Comparison of ENCODE assay signal across 2 fruit fly cellular contexts in the genomic region with DNA sequence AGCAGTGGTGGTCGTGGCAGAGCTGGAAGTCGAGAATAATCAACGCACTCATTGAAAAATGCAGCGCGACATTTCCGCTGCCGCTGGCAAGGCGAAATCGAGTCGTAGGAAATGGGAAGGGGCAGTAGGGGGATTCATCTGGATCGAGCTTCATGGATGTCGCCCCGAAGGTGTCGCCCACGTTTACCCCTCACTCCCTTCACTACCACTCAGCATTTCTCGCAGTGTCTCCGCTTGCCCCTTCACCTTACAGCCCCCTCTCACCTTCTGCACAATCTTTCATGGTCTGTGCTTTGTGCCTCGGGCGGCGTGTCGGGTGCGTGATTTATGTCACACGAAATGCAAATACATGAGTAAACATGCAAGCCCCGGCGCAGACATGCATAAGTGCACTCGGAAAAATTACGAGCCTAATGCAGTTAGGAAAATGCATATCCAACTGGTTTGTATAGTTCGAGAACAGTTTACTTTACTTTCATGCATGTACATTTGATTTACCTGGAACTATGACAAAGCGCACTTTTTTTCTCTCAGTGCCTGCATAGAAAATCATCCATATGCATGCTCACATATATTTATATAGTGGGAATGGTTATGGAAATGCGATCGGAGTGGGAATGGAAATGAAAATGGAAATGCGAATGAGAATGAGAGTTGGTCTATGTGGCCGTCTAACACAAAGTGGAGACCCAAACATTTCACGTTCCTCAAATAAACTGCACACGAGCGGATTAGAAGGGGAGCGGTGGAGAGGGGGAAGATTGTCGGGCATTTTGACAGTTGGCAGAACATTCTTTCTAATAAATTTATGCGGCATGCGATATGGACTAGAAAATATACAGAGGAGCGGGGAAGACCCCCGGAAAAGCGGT.
A peak's percentile ranks its signal among the peaks of the same experiment; 100 is the strongest.
TF ChIP-seq lines count a peak whose summit lies in the region.

No protein-coding gene starts in this region.

TF ChIP-seq in whole organism, embryonic, 481 proteins besides CTCF, POLR2A, EP300 and RAD21 (continued from another document and continues in another):
- TF ChIP-seq Lhr (GFP tag; optimal IDR thresholded peaks at IDR 0.05; lab: Kevin White, UChicago) (peak; percentile 86), ken (GFP tag; IDR thresholded peaks at IDR 0.05; lab: Robert Waterston, UW) (peak; percentile 97), zen (tag; optimal IDR thresholded peaks at IDR 0.05; lab: Kevin White, UChicago) (peak; percentile 66), caup (GFP tag; optimal IDR thresholded peaks at IDR 0.05; lab: Kevin White, UChicago; ENCODE audit: severe bottlenecking) (peak; percentile 57), CG10565 (GFP tag; optimal IDR thresholded peaks at IDR 0.05; lab: Kevin White, UChicago) (peak; percentile 67), sisA (GFP tag; IDR thresholded peaks at IDR 0.05; lab: Robert Waterston, UW) (peak; percentile 96), Hey (tag; optimal IDR thresholded peaks at IDR 0.05; lab: Kevin White, UChicago) (peak; percentile 23), Ets65A (GFP tag; lab: Kevin White, UChicago) (peak; percentile 98), pnt (GFP tag; optimal IDR thresholded peaks at IDR 0.05; lab: Kevin White, UChicago) (peak; percentile 95), ewg (GFP tag; optimal IDR thresholded peaks at IDR 0.05; lab: Kevin White, UChicago) (peak; percentile 91), CG12299 (tag; optimal IDR thresholded peaks at IDR 0.05; lab: Kevin White, UChicago) (peak; percentile 87), ems (GFP tag; optimal IDR thresholded peaks at IDR 0.05; lab: Kevin White, UChicago) (peak; percentile 88), bbx (GFP tag; IDR thresholded peaks at IDR 0.05; lab: Robert Waterston, UW; ENCODE audit: partially characterized antibody) (no peak), lab (GFP tag; optimal IDR thresholded peaks at IDR 0.05; lab: Kevin White, UChicago) (peak; percentile 73), CG1529 (GFP tag; optimal IDR thresholded peaks at IDR 0.05; lab: Kevin White, UChicago) (peak; percentile 93), maf-S (GFP tag; optimal IDR thresholded peaks at IDR 0.05; lab: Kevin White, UChicago) (peak; percentile 79), Rx (GFP tag; IDR thresholded peaks at IDR 0.05; lab: Robert Waterston, UW) (peak; percentile 92), CG6683 (GFP tag; optimal IDR thresholded peaks at IDR 0.05; lab: Kevin White, UChicago) (peak; percentile 44), CG2889 (GFP tag; IDR thresholded peaks at IDR 0.05; lab: Robert Waterston, UW) (peak; percentile 31; the same call in 1 of the 3 replicates), MTF-1 (GFP tag; optimal IDR thresholded peaks at IDR 0.05; lab: Kevin White, UChicago; ENCODE audit: borderline replicate concordance) (peak; percentile 67), az2 (GFP tag; optimal IDR thresholded peaks at IDR 0.05; lab: Kevin White, UChicago) (peak; percentile 95), stc (GFP tag; IDR thresholded peaks at IDR 0.05; lab: Robert Waterston, UW) (peak; percentile 86), pb (GFP tag; optimal IDR thresholded peaks at IDR 0.05; lab: Kevin White, UChicago) (peak; percentile 82), unpg (GFP tag; optimal IDR thresholded peaks at IDR 0.05; lab: Kevin White, UChicago) (peak; percentile 92), CG2678 (tag; optimal IDR thresholded peaks at IDR 0.05; lab: Kevin White, UChicago) (peak; percentile 93), hb (GFP tag; IDR thresholded peaks at IDR 0.05; lab: Robert Waterston, UW; ENCODE audit: partially characterized antibody) (no peak), CG11696 (GFP tag; IDR thresholded peaks at IDR 0.05; lab: Robert Waterston, UW) (peak; percentile 49; the same call in 1 of the 2 replicates), CG11085 (GFP tag; IDR thresholded peaks at IDR 0.05; lab: Robert Waterston, UW) (peak; percentile 54), CG4707 (GFP tag; optimal IDR thresholded peaks at IDR 0.05; lab: Kevin White, UChicago) (peak; percentile 91), CG18599 (GFP tag; optimal IDR thresholded peaks at IDR 0.05; lab: Kevin White, UChicago) (peak; percentile 76), knrl (GFP tag; IDR thresholded peaks at IDR 0.05; lab: Robert Waterston, UW; ENCODE audit: partially characterized antibody) (0 out of 3 replicates have a peak, but pooled peaks have one; percentile 27), kay (GFP tag; optimal IDR thresholded peaks at IDR 0.05; lab: Kevin White, UChicago) (peak; percentile 85), prd (optimal IDR thresholded peaks at IDR 0.05; lab: Kevin White, UChicago) (no peak), prd (GFP tag; IDR thresholded peaks at IDR 0.05; lab: Robert Waterston, UW) (peak; percentile 95), CG10959 (GFP tag; IDR thresholded peaks at IDR 0.05; lab: Robert Waterston, UW) (peak; percentile 75), Atf3 (GFP tag; optimal IDR thresholded peaks at IDR 0.05; lab: Kevin White, UChicago) (peak; percentile 89), twi (tag; optimal IDR thresholded peaks at IDR 0.05; lab: Kevin White, UChicago) (peak; percentile 87), CG4404 (GFP tag; IDR thresholded peaks at IDR 0.05; lab: Robert Waterston, UW) (peak; percentile 70), Nf-YA (GFP tag; IDR thresholded peaks at IDR 0.05; lab: Robert Waterston, UW) (peak; percentile 80), CG31388 (GFP tag; optimal IDR thresholded peaks at IDR 0.05; lab: Kevin White, UChicago) (peak; percentile 84), CG14667 (GFP tag; IDR thresholded peaks at IDR 0.05; lab: Robert Waterston, UW) (peak; percentile 80), usp (GFP tag; optimal IDR thresholded peaks at IDR 0.05; lab: Kevin White, UChicago) (no peak), Sox102F (GFP tag; optimal IDR thresholded peaks at IDR 0.05; lab: Kevin White, UChicago) (peak; percentile 97), Meics (GFP tag; optimal IDR thresholded peaks at IDR 0.05; lab: Kevin White, UChicago) (peak; percentile 34), zf30C (GFP tag; optimal IDR thresholded peaks at IDR 0.05; lab: Kevin White, UChicago) (peak; percentile 55), Atf6 (GFP tag; IDR thresholded peaks at IDR 0.05; lab: Robert Waterston, UW) (peak; percentile 42; the same call in 1 of the 2 replicates), wek (GFP tag; optimal IDR thresholded peaks at IDR 0.05; lab: Kevin White, UChicago) (peak; percentile 81), nerfin-1 (tag; optimal IDR thresholded peaks at IDR 0.05; lab: Kevin White, UChicago) (peak; percentile 89), CG10462 (GFP tag; optimal IDR thresholded peaks at IDR 0.05; lab: Kevin White, UChicago) (peak; percentile 83), C15 (GFP tag; IDR thresholded peaks at IDR 0.05; lab: Robert Waterston, UW) (no peak), ap (GFP tag; IDR thresholded peaks at IDR 0.05; lab: Robert Waterston, UW) (peak; percentile 89), CG13424 (tag; optimal IDR thresholded peaks at IDR 0.05; lab: Kevin White, UChicago) (peak; percentile 89), CG9817 (tag; optimal IDR thresholded peaks at IDR 0.05; lab: Kevin White, UChicago) (peak; percentile 66), Rfx (GFP tag; IDR thresholded peaks at IDR 0.05; lab: Robert Waterston, UW) (0 out of 2 replicates have a peak, but pooled peaks have one; percentile 32), CG30403 (GFP tag; optimal IDR thresholded peaks at IDR 0.05; lab: Kevin White, UChicago) (peak; percentile 88), MBD-R2 (GFP tag; IDR thresholded peaks at IDR 0.05; lab: Robert Waterston, UW) (peak; percentile 15; the same call in 1 of the 2 replicates), CG16815 (GFP tag; optimal IDR thresholded peaks at IDR 0.05; lab: Kevin White, UChicago) (peak; percentile 67), tap (tag; optimal IDR thresholded peaks at IDR 0.05; lab: Kevin White, UChicago) (peak; percentile 91)

TF ChIP-seq in whole organism, prepupa, 60 proteins besides CTCF, POLR2A, EP300 and RAD21 (continued from another document):
- peak; percentile 88 for TF ChIP-seq Eip75B (GFP tag; optimal IDR thresholded peaks at IDR 0.05; lab: Kevin White, UChicago)
- peak; percentile 93 for TF ChIP-seq eg (GFP tag; IDR thresholded peaks at IDR 0.05; lab: Robert Waterston, UW)
- peak; percentile 85 for TF ChIP-seq CG10669 (GFP tag; optimal IDR thresholded peaks at IDR 0.05; lab: Kevin White, UChicago)
- peak; percentile 95 for TF ChIP-seq Hr4 (GFP tag; optimal IDR thresholded peaks at IDR 0.05; lab: Kevin White, UChicago)
- peak; percentile 60 for TF ChIP-seq Ets21C (GFP tag; optimal IDR thresholded peaks at IDR 0.05; lab: Kevin White, UChicago)
- TF ChIP-seq Eip78C (GFP tag; lab: Kevin White, UChicago) = peak; percentile 96
- peak; percentile 65 for TF ChIP-seq CG8319 (GFP tag; optimal IDR thresholded peaks at IDR 0.05; lab: Kevin White, UChicago)
- TF ChIP-seq Eip93F (GFP tag; optimal IDR thresholded peaks at IDR 0.05; lab: Kevin White, UChicago) = no peak
- TF ChIP-seq Blimp-1 (GFP tag; optimal IDR thresholded peaks at IDR 0.05; lab: Kevin White, UChicago) = no peak
- peak; percentile 72 for TF ChIP-seq CG16779 (tag; optimal IDR thresholded peaks at IDR 0.05; lab: Kevin White, UChicago)
